Worm (Caenorhabditis elegans): Measurements from ENCODE around the gene ZK682.7.

ZK682.7 gene

ce11 chrV:9268202-9268601, 23.8 kb downstream of the ZK682.7 start:
- TF ChIP-seq tra-4 (tag; optimal IDR thresholded peaks at IDR 0.05) (no peak), flt-1 (GFP tag; IDR thresholded peaks at IDR 0.05) (no peak), F13C5.2 (tag; optimal IDR thresholded peaks at IDR 0.05) (no peak), ama-1 (optimal IDR thresholded peaks at IDR 0.05) (no peak), sea-1 (GFP tag; conservative IDR thresholded peaks at IDR 0.05) (no peak), ceh-13 (GFP tag; optimal IDR thresholded peaks at IDR 0.05) (no peak), hmg-4 (GFP tag; optimal IDR thresholded peaks at IDR 0.05) (no peak), ceh-36 (tag; optimal IDR thresholded peaks at IDR 0.05) (no peak)

ce11 chrV:9266399-9266798, 25.6 kb downstream of the ZK682.7 start, which contains the start of gene slc-17.7:
slc-17.7 (minus strand) TSS chrV:9266499.
- TF ChIP-seq hmbx-1 (tag; optimal IDR thresholded peaks at IDR 0.05) (no peak), hmg-4 (GFP tag; optimal IDR thresholded peaks at IDR 0.05) (no peak), hnd-1 (tag; optimal IDR thresholded peaks at IDR 0.05) (no peak), ets-7 (tag; optimal IDR thresholded peaks at IDR 0.05) (no peak), aly-1 (tag; optimal IDR thresholded peaks at IDR 0.05) (no peak), tra-4 (tag; optimal IDR thresholded peaks at IDR 0.05) (no peak), B0310.2 (tag; optimal IDR thresholded peaks at IDR 0.05) (no peak), pes-1 (GFP tag; IDR thresholded peaks at IDR 0.05) (no peak), tbx-37 (GFP tag; conservative IDR thresholded peaks at IDR 0.05) (no peak), F13C5.2 (tag; optimal IDR thresholded peaks at IDR 0.05) (no peak), sea-1 (GFP tag; conservative IDR thresholded peaks at IDR 0.05) (no peak), tbx-11 (GFP tag; IDR thresholded peaks at IDR 0.05) (no peak), flt-1 (GFP tag; IDR thresholded peaks at IDR 0.05) (no peak)

- TF ChIP-seq B0310.2 (tag; optimal IDR thresholded peaks at IDR 0.05) (no peak), flt-1 (GFP tag; IDR thresholded peaks at IDR 0.05) (no peak), ets-7 (tag; optimal IDR thresholded peaks at IDR 0.05) (no peak), hmg-4 (GFP tag; optimal IDR thresholded peaks at IDR 0.05) (no peak), ceh-13 (GFP tag; optimal IDR thresholded peaks at IDR 0.05) (no peak), hmbx-1 (tag; optimal IDR thresholded peaks at IDR 0.05) (no peak), hnd-1 (tag; optimal IDR thresholded peaks at IDR 0.05) (no peak), sea-1 (GFP tag; conservative IDR thresholded peaks at IDR 0.05) (no peak), ama-1 (optimal IDR thresholded peaks at IDR 0.05) (no peak), tbx-37 (GFP tag; conservative IDR thresholded peaks at IDR 0.05) (no peak), tbx-11 (GFP tag; IDR thresholded peaks at IDR 0.05) (no peak), tra-4 (tag; optimal IDR thresholded peaks at IDR 0.05) (no peak), scrt-1 (GFP tag; IDR thresholded peaks at IDR 0.05) (no peak), aly-1 (tag; optimal IDR thresholded peaks at IDR 0.05) (no peak), F13C5.2 (tag; optimal IDR thresholded peaks at IDR 0.05) (no peak), pes-1 (GFP tag; IDR thresholded peaks at IDR 0.05) (no peak), ceh-36 (tag; optimal IDR thresholded peaks at IDR 0.05) (no peak)
Measured at ce11 chrV:9262708-9263107, 29.3 kb downstream of the ZK682.7 start.

- TF ChIP-seq sea-1 (GFP tag; conservative IDR thresholded peaks at IDR 0.05) (no peak), tra-4 (tag; optimal IDR thresholded peaks at IDR 0.05) (no peak), flt-1 (GFP tag; IDR thresholded peaks at IDR 0.05) (no peak), hmg-4 (GFP tag; optimal IDR thresholded peaks at IDR 0.05) (no peak), aly-1 (tag; optimal IDR thresholded peaks at IDR 0.05) (no peak), B0310.2 (tag; optimal IDR thresholded peaks at IDR 0.05) (no peak), F13C5.2 (tag; optimal IDR thresholded peaks at IDR 0.05) (no peak), pes-1 (GFP tag; IDR thresholded peaks at IDR 0.05) (no peak), scrt-1 (GFP tag; IDR thresholded peaks at IDR 0.05) (no peak), ceh-36 (tag; optimal IDR thresholded peaks at IDR 0.05) (no peak), ceh-13 (GFP tag; optimal IDR thresholded peaks at IDR 0.05) (no peak), tbx-11 (GFP tag; IDR thresholded peaks at IDR 0.05) (no peak), ama-1 (optimal IDR thresholded peaks at IDR 0.05) (no peak), tbx-37 (GFP tag; conservative IDR thresholded peaks at IDR 0.05) (no peak), ets-7 (tag; optimal IDR thresholded peaks at IDR 0.05) (no peak), hmbx-1 (tag; optimal IDR thresholded peaks at IDR 0.05) (no peak), hnd-1 (tag; optimal IDR thresholded peaks at IDR 0.05) (no peak)
Measured at ce11 chrV:9261492-9261891, 30.5 kb downstream of the ZK682.7 start, which contains the start of gene nhr-36. nhr-36 (minus strand) TSS chrV:9261592.

ce11 chrV:9260411-9260810, 31.6 kb downstream of the ZK682.7 start:
- TF ChIP-seq hmg-4 (GFP tag; optimal IDR thresholded peaks at IDR 0.05) (no peak), B0310.2 (tag; optimal IDR thresholded peaks at IDR 0.05) (no peak), ceh-13 (GFP tag; optimal IDR thresholded peaks at IDR 0.05) (no peak), hmbx-1 (tag; optimal IDR thresholded peaks at IDR 0.05) (no peak), ceh-36 (tag; optimal IDR thresholded peaks at IDR 0.05) (no peak), ets-7 (tag; optimal IDR thresholded peaks at IDR 0.05) (no peak), sea-1 (GFP tag; conservative IDR thresholded peaks at IDR 0.05) (no peak)

ce11 chrV:9257467-9257866, 34.5 kb downstream of the ZK682.7 start, which contains the start of gene F07C3.16:
F07C3.16 (minus strand) TSS chrV:9257567.
- no peak for TF ChIP-seq hmg-4 (GFP tag; optimal IDR thresholded peaks at IDR 0.05)
- TF ChIP-seq tra-4 (tag; optimal IDR thresholded peaks at IDR 0.05) = no peak
- TF ChIP-seq pes-1 (GFP tag; IDR thresholded peaks at IDR 0.05) = no peak
- no peak for TF ChIP-seq ceh-36 (tag; optimal IDR thresholded peaks at IDR 0.05)
- no peak for TF ChIP-seq hnd-1 (tag; optimal IDR thresholded peaks at IDR 0.05)
- no peak for TF ChIP-seq hmbx-1 (tag; optimal IDR thresholded peaks at IDR 0.05)
- TF ChIP-seq flt-1 (GFP tag; IDR thresholded peaks at IDR 0.05) = no peak
- TF ChIP-seq ceh-13 (GFP tag; optimal IDR thresholded peaks at IDR 0.05) = no peak
- no peak for TF ChIP-seq sea-1 (GFP tag; conservative IDR thresholded peaks at IDR 0.05)
- TF ChIP-seq B0310.2 (tag; optimal IDR thresholded peaks at IDR 0.05) = no peak
- TF ChIP-seq tbx-37 (GFP tag; conservative IDR thresholded peaks at IDR 0.05) = no peak
- TF ChIP-seq F13C5.2 (tag; optimal IDR thresholded peaks at IDR 0.05) = no peak
- no peak for TF ChIP-seq scrt-1 (GFP tag; IDR thresholded peaks at IDR 0.05)
- no peak for TF ChIP-seq aly-1 (tag; optimal IDR thresholded peaks at IDR 0.05)
- no peak for TF ChIP-seq ama-1 (optimal IDR thresholded peaks at IDR 0.05)
- no peak for TF ChIP-seq ets-7 (tag; optimal IDR thresholded peaks at IDR 0.05)
- TF ChIP-seq tbx-11 (GFP tag; IDR thresholded peaks at IDR 0.05) = no peak

- no peak for TF ChIP-seq ceh-13 (GFP tag; optimal IDR thresholded peaks at IDR 0.05)
- no peak for TF ChIP-seq hmg-4 (GFP tag; optimal IDR thresholded peaks at IDR 0.05)
- no peak for TF ChIP-seq aly-1 (tag; optimal IDR thresholded peaks at IDR 0.05)
- no peak for TF ChIP-seq hnd-1 (tag; optimal IDR thresholded peaks at IDR 0.05)
- no peak for TF ChIP-seq flt-1 (GFP tag; IDR thresholded peaks at IDR 0.05)
- no peak for TF ChIP-seq ama-1 (optimal IDR thresholded peaks at IDR 0.05)
- TF ChIP-seq pes-1 (GFP tag; IDR thresholded peaks at IDR 0.05) = no peak
Measured at ce11 chrV:9255480-9255879, 36.5 kb downstream of the ZK682.7 start.
